Worm (Caenorhabditis elegans) whole organism, L1 larva: ENCODE data around the gene mmcm-1.

Experiments used
- egl-13 ChIP-seq: sonication (generic microtip); optimal IDR thresholded peaks from 2 replicates; lab custom pipeline; 2016; ENCODE audit warnings: missing genotype, missing genetic modification reagents, missing genetic modification characterization, missing compliant biosample characterization
- elt-3 ChIP-seq, 6 experiments: fragments of 150-350 bp in 1 of 6; sonication (generic microtip); optimal IDR thresholded peaks; 2 replicates each; lab custom pipeline; 2017 to 2018; ENCODE audit warnings: missing biosample characterization in 6 of 6, missing genetic modification characterization in 6 of 6, inconsistent platforms in 1 of 6
- fos-1 ChIP-seq: fragments of 150-350 bp; optimal IDR thresholded peaks from 2 replicates; lab custom pipeline; 2014; ENCODE audit warnings: missing biosample characterization, missing genetic modification characterization
- lin-13 ChIP-seq: fragments of 150-350 bp; optimal IDR thresholded peaks from 2 replicates; lab custom pipeline; 2014; ENCODE audit warnings: missing biosample characterization, missing genetic modification reagents, missing genetic modification characterization
- rnt-1 ChIP-seq: sonication (generic microtip); optimal IDR thresholded peaks from 2 replicates; lab custom pipeline; 2016; ENCODE audit warnings: mild to moderate bottlenecking, missing genetic modification characterization, moderate library complexity, missing compliant biosample characterization
- unc-130 ChIP-seq: fragments of 150-350 bp; optimal IDR thresholded peaks from 2 replicates; lab custom pipeline; 2017; ENCODE audit warnings: missing biosample characterization, missing genetic modification characterization, inconsistent platforms
- xbp-1 ChIP-seq: sonication (generic microtip); optimal IDR thresholded peaks from 2 replicates; lab custom pipeline; 2016; ENCODE audit warnings: missing genetic modification characterization, missing compliant biosample characterization
- zip-4 ChIP-seq: fragments of 200-800 bp; sonication (Bioruptor generic); optimal IDR thresholded peaks from 2 replicates; lab custom pipeline; 2018; ENCODE audit warnings: mild to moderate bottlenecking, missing genetic modification characterization, moderate library complexity, missing compliant biosample characterization

DNA sequence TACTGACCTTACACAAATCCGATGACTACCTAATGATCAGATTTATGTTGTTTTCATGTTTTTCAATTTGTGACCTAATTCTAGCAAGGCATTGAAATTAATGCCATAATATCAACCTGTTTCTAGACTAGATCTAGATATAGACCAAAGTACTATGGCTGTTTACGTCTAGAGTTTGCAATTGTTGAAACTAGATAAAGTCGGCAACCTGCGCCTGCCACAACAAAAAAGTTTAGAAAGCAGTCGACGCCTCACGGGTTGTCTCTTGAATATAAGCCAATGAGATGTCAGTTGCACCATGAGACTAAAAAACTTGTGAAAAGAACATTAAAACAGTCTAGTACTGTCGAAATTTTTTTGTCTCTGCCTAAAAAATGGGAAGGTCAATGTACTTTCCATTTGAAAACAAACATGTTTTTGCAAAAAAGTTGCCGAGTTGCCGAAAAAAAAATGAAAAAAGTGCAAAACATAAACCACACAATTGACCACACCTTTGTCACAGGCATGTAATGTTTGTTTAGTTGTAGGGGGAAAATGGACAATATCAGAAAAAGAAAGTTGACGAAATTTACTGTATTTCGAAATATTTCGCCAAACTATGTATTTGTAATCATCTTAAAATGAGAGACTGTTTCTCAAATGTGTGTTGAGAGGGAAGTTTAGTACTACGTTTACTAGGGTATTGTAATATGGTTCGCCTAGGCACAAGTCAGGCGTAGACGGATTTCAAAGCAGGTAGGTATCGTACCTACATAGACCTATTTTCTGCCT, 28.3 kb downstream of the mmcm-1 start:
- no peak for TF ChIP-seq rnt-1 (tag; lab: Kevin White, UChicago)
- no peak for TF ChIP-seq zip-4
- TF ChIP-seq egl-13 (tag; lab: Kevin White, UChicago) = no peak
- no peak for TF ChIP-seq xbp-1 (tag; lab: Kevin White, UChicago)
- no peak for TF ChIP-seq fos-1 (tag; lab: Kevin White, UChicago)
- TF ChIP-seq elt-3 (tag; optimal IDR thresholded peaks at IDR 0.05; lab: Kevin White, UChicago) = no peak
- TF ChIP-seq lin-13 (GFP tag; lab: Kevin White, UChicago) = no peak
- TF ChIP-seq unc-130 = no peak
